Worm (Caenorhabditis elegans) whole organism, midembryonic: ENCODE data around the gene pck-3.

Experiments used
- T22C8.4 ChIP-seq: fragments of 200-800 bp; sonication (Bioruptor generic); IDR thresholded peaks from 2 replicates; pipeline ENCODE4 v1.3.6; 2022; ENCODE audit warnings: missing genetic modification characterization, missing compliant biosample characterization
- cog-1 ChIP-seq: sonication (generic microtip); optimal IDR thresholded peaks from 2 replicates; lab custom pipeline; 2016; ENCODE audit warnings: missing genetic modification characterization, missing compliant biosample characterization
- flt-1 ChIP-seq: fragments of 200-800 bp; sonication (Bioruptor generic); IDR thresholded peaks from 2 replicates; pipeline ENCODE4 v1.3.6; 2022; ENCODE audit warnings: missing genetic modification characterization, missing compliant biosample characterization
- klf-2 ChIP-seq: fragments of 200-800 bp; sonication (Bioruptor generic); conservative IDR thresholded peaks from 2 replicates; pipeline ENCODE4 v1.3.6; 2022; ENCODE audit warnings: missing genetic modification reagents, missing genetic modification characterization, missing compliant biosample characterization
- med-1 ChIP-seq: sonication (generic microtip); optimal IDR thresholded peaks from 2 replicates; lab custom pipeline; 2017; ENCODE audit warnings: missing genetic modification characterization, mild to moderate bottlenecking, missing compliant biosample characterization, antibody characterized with exemption, missing genetic modification reagents; ENCODE audit not compliant: insufficient read depth
- ref-1 ChIP-seq: fragments of 200-800 bp; sonication (Bioruptor generic); conservative IDR thresholded peaks from 2 replicates; pipeline ENCODE4 v1.3.6; 2022; ENCODE audit warnings: missing genetic modification reagents, missing genetic modification characterization, missing compliant biosample characterization
- tab-1 ChIP-seq: fragments of 200-800 bp; sonication (Bioruptor generic); IDR thresholded peaks from 2 replicates; pipeline ENCODE4 v1.3.6; 2022; ENCODE audit warnings: missing genetic modification characterization, missing compliant biosample characterization
- ztf-23 ChIP-seq: fragments of 200-800 bp; sonication (Bioruptor generic); IDR thresholded peaks from 2 replicates; pipeline ENCODE4 v1.3.6; 2022; ENCODE audit warnings: missing genetic modification reagents, missing genetic modification characterization, missing compliant biosample characterization
- ztf-29 ChIP-seq: fragments of 200-800 bp; sonication (Bioruptor generic); IDR thresholded peaks from 2 replicates; pipeline ENCODE4 v1.3.6; 2022; ENCODE audit warnings: missing genetic modification reagents, missing genetic modification characterization, missing compliant biosample characterization

Gene pck-3

ce11 chrIV:5937106-5937505 is 40.7 kb downstream of the pck-3 start:
- no peak for TF ChIP-seq cog-1 (tag; lab: Kevin White, UChicago)
- TF ChIP-seq ref-1 (GFP tag; lab: Robert Waterston, UW): no peak

DNA sequence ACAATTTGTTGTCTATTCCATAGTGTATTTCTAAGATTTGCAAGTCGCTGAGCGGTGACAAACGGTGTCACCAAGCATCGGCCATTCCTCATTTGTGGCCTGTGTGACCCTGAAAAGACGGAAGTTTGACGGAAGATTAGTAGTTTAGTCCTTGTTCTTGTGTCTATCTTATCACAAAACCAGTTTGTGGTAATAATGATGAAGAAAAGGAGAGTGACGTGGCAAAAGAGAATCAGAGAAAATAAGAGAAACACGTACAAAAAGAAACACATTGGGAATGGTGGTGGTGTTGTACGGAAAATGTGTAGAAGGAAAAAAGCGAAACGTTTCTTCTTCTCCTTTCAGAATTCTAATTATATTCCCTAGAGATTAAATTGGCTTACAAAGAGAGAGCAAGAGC is 42.7 kb downstream of the pck-3 start, which contains the start of gene mcu-1:
mcu-1 (minus strand) TSS at position 109 of the 400 bp plus-strand sequence.
- TF ChIP-seq med-1 (GFP tag; lab: Kevin White, UChicago) (no peak), klf-2 (GFP tag; lab: Robert Waterston, UW) (no peak), cog-1 (tag; lab: Kevin White, UChicago) (no peak), ztf-29 (GFP tag; lab: Robert Waterston, UW) (no peak), ztf-23 (no peak), flt-1 (GFP tag; lab: Robert Waterston, UW) (no peak), ref-1 (GFP tag; lab: Robert Waterston, UW) (no peak), tab-1 (no peak), T22C8.4 (GFP tag; lab: Robert Waterston, UW) (no peak)

ce11 chrIV:5939908-5940307 is 43.5 kb downstream of the pck-3 start:
- TF ChIP-seq flt-1 (GFP tag; lab: Robert Waterston, UW): no peak
- no peak for TF ChIP-seq ztf-23
- TF ChIP-seq med-1 (GFP tag; lab: Kevin White, UChicago): no peak
- no peak for TF ChIP-seq T22C8.4 (GFP tag; lab: Robert Waterston, UW)
- no peak for TF ChIP-seq ref-1 (GFP tag; lab: Robert Waterston, UW)
- TF ChIP-seq tab-1: no peak
- TF ChIP-seq ztf-29 (GFP tag; lab: Robert Waterston, UW): no peak
- no peak for TF ChIP-seq klf-2 (GFP tag; lab: Robert Waterston, UW)
- no peak for TF ChIP-seq cog-1 (tag; lab: Kevin White, UChicago)

DNA sequence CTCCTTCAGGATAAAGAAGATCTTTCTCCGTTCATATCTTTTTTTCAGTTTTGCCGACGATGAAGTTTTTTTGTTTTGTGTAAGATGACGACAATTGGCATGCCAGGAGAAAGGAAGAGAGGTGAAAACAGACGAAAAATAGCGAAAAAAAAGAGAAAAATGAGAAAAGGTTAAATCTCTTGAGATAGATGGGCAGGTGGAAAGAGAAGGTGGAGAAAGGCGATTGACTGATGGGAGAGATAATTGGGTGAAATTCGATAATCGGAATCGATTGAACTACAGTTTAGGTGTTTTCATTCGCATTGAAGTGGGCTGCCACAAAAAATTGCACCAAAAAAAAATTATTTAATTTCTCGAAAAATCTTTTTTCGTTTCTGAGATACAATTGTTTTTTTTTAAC is 44.2 kb downstream of the pck-3 start:
- TF ChIP-seq tab-1: no peak
- no peak for TF ChIP-seq ref-1 (GFP tag; lab: Robert Waterston, UW)
- no peak for TF ChIP-seq med-1 (GFP tag; lab: Kevin White, UChicago)
- TF ChIP-seq klf-2 (GFP tag; lab: Robert Waterston, UW): no peak

- no peak for TF ChIP-seq T22C8.4 (GFP tag; lab: Robert Waterston, UW)
- no peak for TF ChIP-seq ztf-29 (GFP tag; lab: Robert Waterston, UW)
- TF ChIP-seq klf-2 (GFP tag; lab: Robert Waterston, UW): no peak
- no peak for TF ChIP-seq ztf-23
- TF ChIP-seq cog-1 (tag; lab: Kevin White, UChicago): no peak
- TF ChIP-seq flt-1 (GFP tag; lab: Robert Waterston, UW): no peak
- no peak for TF ChIP-seq tab-1
- no peak for TF ChIP-seq med-1 (GFP tag; lab: Kevin White, UChicago)
- no peak for TF ChIP-seq ref-1 (GFP tag; lab: Robert Waterston, UW)
These were observed 45.0 kb downstream of the pck-3 start, which contains the start of gene pfkb-1.2 for ce11 chrIV:5941236-5941976. Gene pfkb-1.2 (plus strand): TSS chrIV:5941926.

ce11 chrIV:5944172-5944571 is 47.7 kb downstream of the pck-3 start:
- no peak for TF ChIP-seq ztf-29 (GFP tag; lab: Robert Waterston, UW)
- TF ChIP-seq ref-1 (GFP tag; lab: Robert Waterston, UW): no peak
- no peak for TF ChIP-seq ztf-23
- no peak for TF ChIP-seq cog-1 (tag; lab: Kevin White, UChicago)
- TF ChIP-seq T22C8.4 (GFP tag; lab: Robert Waterston, UW): no peak
- TF ChIP-seq flt-1 (GFP tag; lab: Robert Waterston, UW): no peak
- TF ChIP-seq med-1 (GFP tag; lab: Kevin White, UChicago): no peak
- TF ChIP-seq klf-2 (GFP tag; lab: Robert Waterston, UW): no peak
- no peak for TF ChIP-seq tab-1

DNA sequence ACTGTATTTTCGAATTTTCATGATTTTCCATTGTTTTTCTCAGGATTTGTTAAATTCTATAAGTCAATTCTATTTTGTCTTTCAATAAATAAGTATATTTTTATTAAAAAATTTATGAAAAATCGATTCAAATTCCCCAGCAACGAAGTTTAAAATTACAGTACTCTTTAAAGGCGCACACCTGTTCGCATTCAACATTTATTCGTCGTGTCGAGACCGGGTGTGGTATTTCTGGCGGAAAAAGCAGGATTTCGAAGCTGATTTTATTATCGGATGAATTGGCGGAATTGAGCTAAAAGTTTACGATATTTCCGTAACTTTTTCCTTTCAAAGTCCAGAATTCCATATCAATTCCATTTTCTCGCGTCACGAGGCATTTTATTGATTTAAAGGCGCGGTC is 49.0 kb downstream of the pck-3 start:
- TF ChIP-seq ztf-29 (GFP tag; lab: Robert Waterston, UW) (no peak), med-1 (GFP tag; lab: Kevin White, UChicago) (no peak), ztf-23 (no peak), flt-1 (GFP tag; lab: Robert Waterston, UW) (no peak), klf-2 (GFP tag; lab: Robert Waterston, UW) (no peak), T22C8.4 (GFP tag; lab: Robert Waterston, UW) (no peak), cog-1 (tag; lab: Kevin White, UChicago) (no peak), tab-1 (no peak), ref-1 (GFP tag; lab: Robert Waterston, UW) (no peak)

DNA sequence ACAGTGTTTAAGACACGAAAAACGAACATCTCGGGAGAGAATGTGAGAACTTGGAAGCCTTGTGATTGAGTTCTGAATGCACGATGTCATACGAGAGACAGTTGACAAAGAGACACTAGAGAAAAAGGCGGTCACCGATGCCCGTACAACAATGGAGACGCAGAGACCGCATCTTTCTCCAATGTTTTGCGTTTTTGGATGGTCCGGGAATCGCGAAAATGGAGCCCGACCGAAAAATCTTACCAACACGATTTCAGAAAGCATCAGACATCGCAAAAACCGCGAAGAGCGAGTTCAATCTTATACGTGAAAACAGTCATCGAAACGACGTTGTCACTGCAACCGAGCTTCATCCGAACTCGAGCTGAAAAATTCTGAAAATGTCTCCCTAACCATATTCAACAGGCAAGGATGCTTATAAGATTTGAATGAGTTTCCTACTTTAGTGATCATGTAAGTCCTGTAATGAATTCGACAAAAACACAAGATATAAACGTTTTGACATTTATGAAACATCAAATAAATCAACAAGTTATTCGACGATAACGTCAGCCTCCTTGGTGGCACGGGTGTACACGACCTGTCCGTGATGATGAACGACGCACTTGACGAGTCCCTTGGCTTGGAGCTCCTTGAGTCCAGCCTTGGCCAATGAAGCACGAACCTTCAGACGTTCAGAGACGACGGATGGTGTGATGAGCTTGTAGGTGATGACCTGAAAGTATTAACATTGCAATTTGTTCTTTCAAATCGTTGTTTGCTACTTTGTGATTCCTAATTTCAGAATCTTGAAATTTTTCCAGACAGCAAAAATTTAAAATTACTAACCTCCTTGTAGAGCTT is 50.4 kb downstream of the pck-3 start, which contains the start of gene inx-7:
inx-7 (minus strand) TSS at position 37 of the 843 bp plus-strand sequence.
- no peak for TF ChIP-seq T22C8.4 (GFP tag; lab: Robert Waterston, UW)
- TF ChIP-seq cog-1 (tag; lab: Kevin White, UChicago): no peak

DNA sequence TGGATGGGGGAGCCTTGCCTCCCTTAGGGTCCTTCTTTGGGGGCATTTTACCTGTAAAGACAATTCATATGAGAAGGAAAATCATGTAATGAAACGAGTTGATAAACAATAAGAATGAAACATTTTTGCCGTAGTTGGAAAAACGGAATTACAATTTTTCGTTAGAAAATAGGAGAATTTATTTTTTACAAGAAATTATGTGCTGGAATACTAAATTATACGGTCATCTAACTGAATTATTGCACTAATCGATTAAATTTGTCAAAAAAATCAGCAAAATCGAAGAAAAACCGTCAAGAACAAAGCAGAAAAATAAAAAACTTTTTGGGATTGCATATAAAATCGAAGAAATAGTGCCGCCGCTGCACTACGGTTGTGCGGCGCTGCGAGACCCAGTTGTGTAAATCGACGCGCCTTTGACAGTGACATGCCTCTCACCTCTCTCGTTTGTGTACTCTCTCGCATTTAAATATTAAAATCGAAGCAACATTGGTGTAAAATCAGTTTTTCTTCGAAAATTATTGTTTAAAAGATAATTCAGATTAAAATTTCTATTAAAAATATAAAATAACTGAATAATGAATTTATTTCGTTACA is 51.2 kb downstream of the pck-3 start, which contains the start of gene rps-25:
rps-25 (minus strand) TSS at position 51 of the 597 bp plus-strand sequence.
- TF ChIP-seq ref-1 (GFP tag; lab: Robert Waterston, UW): no peak
- peak; percentile 3 for TF ChIP-seq cog-1 (tag; lab: Kevin White, UChicago)
- TF ChIP-seq tab-1: no peak
- no peak for TF ChIP-seq ztf-29 (GFP tag; lab: Robert Waterston, UW)
- TF ChIP-seq ztf-23: no peak
